Worm (Caenorhabditis elegans) whole organism, L1 larva: ENCODE data around the gene rsp-3.

Source experiments
- C04F5.9 ChIP-seq: sonication (generic microtip); optimal IDR thresholded peaks from 2 replicates; lab custom pipeline; 2016; ENCODE audit warnings: missing genetic modification characterization, missing compliant biosample characterization
- F16B12.6 ChIP-seq: fragments of 150-350 bp; optimal IDR thresholded peaks from 2 replicates; lab custom pipeline; 2014; ENCODE audit warnings: missing biosample characterization, missing genetic modification characterization
- Y116A8C.19 ChIP-seq: sonication (generic microtip); optimal IDR thresholded peaks from 2 replicates; lab custom pipeline; 2016; ENCODE audit warnings: missing compliant biosample characterization, missing genetic modification characterization, borderline replicate concordance
- aly-2 ChIP-seq: fragments of 150-350 bp; optimal IDR thresholded peaks from 2 replicates; lab custom pipeline; 2014; ENCODE audit warnings: missing biosample characterization, missing genetic modification characterization
- ceh-63 ChIP-seq: fragments of 200-800 bp; sonication (Bioruptor generic); optimal IDR thresholded peaks from 2 replicates; lab custom pipeline; 2018; ENCODE audit warnings: mild to moderate bottlenecking, missing genetic modification characterization, missing compliant biosample characterization
- ceh-82 ChIP-seq, 3 experiments: fragments of 150-350 bp in 1 of 3; sonication (generic microtip) in 2 of 3; optimal IDR thresholded peaks; 2 replicates each; lab custom pipeline; 2014 to 2017; ENCODE audit warnings: missing biosample characterization in 3 of 3, missing genetic modification characterization in 3 of 3
- ceh-90 ChIP-seq: sonication (generic microtip); optimal IDR thresholded peaks from 2 replicates; lab custom pipeline; 2016; ENCODE audit warnings: missing genetic modification characterization, missing compliant biosample characterization
- dpl-1 ChIP-seq, 3 experiments: fragments of 150-350 bp in 2 of 3; sonication (generic microtip) in 1 of 3; optimal IDR thresholded peaks; 2 replicates each; lab custom pipeline; 2014 to 2017; ENCODE audit warnings: missing biosample characterization in 3 of 3, missing genetic modification characterization in 3 of 3, missing genetic modification reagents in 3 of 3
- dsc-1 ChIP-seq: sonication (generic microtip); optimal IDR thresholded peaks from 2 replicates; lab custom pipeline; 2016; ENCODE audit warnings: mild to moderate bottlenecking, missing genetic modification characterization, missing compliant biosample characterization
- efl-1 ChIP-seq, 4 experiments: fragments of 150-350 bp; optimal IDR thresholded peaks in 3 of 4; peaks in 1 of 4; 1 replicate in 1 of 4; 2 replicates in 3 of 4; lab custom pipeline; 2014; ENCODE audit warnings: missing biosample characterization in 2 of 4, missing genetic modification characterization in 2 of 4, missing genetic modification reagents in 2 of 4
- egl-13 ChIP-seq: sonication (generic microtip); optimal IDR thresholded peaks from 2 replicates; lab custom pipeline; 2016; ENCODE audit warnings: missing genotype, missing genetic modification reagents, missing genetic modification characterization, missing compliant biosample characterization
- elt-2 ChIP-seq: sonication (generic microtip); optimal IDR thresholded peaks from 2 replicates; lab custom pipeline; 2016; ENCODE audit warnings: missing genetic modification characterization, mild to moderate bottlenecking, inconsistent platforms, missing compliant biosample characterization, missing genetic modification reagents
- fkh-4 ChIP-seq: sonication (generic microtip); optimal IDR thresholded peaks from 2 replicates; lab custom pipeline; 2016; ENCODE audit warnings: missing compliant biosample characterization, missing genetic modification characterization, borderline replicate concordance
- fkh-8 ChIP-seq: sonication (generic microtip); optimal IDR thresholded peaks from 2 replicates; lab custom pipeline; 2016; ENCODE audit warnings: mild to moderate bottlenecking, missing genetic modification characterization, missing compliant biosample characterization
- hpl-2 ChIP-seq: fragments of 150-350 bp; optimal IDR thresholded peaks from 2 replicates; lab custom pipeline; 2014; ENCODE audit warnings: missing biosample characterization, missing genetic modification reagents, missing genetic modification characterization
- irx-1 ChIP-seq: sonication (generic microtip); optimal IDR thresholded peaks from 2 replicates; lab custom pipeline; 2016; ENCODE audit warnings: missing genetic modification characterization, missing compliant biosample characterization
- isw-1 ChIP-seq: fragments of 200-800 bp; sonication (Bioruptor generic); IDR thresholded peaks from 2 replicates; pipeline ENCODE4 v1.3.6; 2022; ENCODE audit warnings: missing genetic modification characterization, missing compliant biosample characterization
- jun-1 ChIP-seq: fragments of 150-350 bp; optimal IDR thresholded peaks from 2 replicates; lab custom pipeline; 2014; ENCODE audit warnings: missing biosample characterization, missing genetic modification reagents, missing genetic modification characterization
- lin-14 ChIP-seq: fragments of 200-800 bp; sonication (Bioruptor generic); optimal IDR thresholded peaks from 2 replicates; lab custom pipeline; 2018; ENCODE audit warnings: mild to moderate bottlenecking, missing genetic modification characterization, moderate library complexity, missing compliant biosample characterization
- lsy-2 ChIP-seq, 2 experiments: fragments of 150-350 bp; optimal IDR thresholded peaks; 2 replicates each; lab custom pipeline; 2014; ENCODE audit warnings: missing biosample characterization in 2 of 2, missing genetic modification characterization in 2 of 2
- mab-9 ChIP-seq: fragments of 200-800 bp; sonication (Bioruptor generic); IDR thresholded peaks from 2 replicates; pipeline ENCODE4 v1.3.6; 2022; ENCODE audit warnings: missing genetic modification reagents, missing genetic modification characterization, missing compliant biosample characterization
- mep-1 ChIP-seq: fragments of 150-350 bp; optimal IDR thresholded peaks from 2 replicates; lab custom pipeline; 2014; ENCODE audit warnings: missing biosample characterization, missing genetic modification characterization
- nhr-12 ChIP-seq: sonication (generic microtip); optimal IDR thresholded peaks from 2 replicates; lab custom pipeline; 2017; ENCODE audit warnings: missing biosample characterization, missing genetic modification characterization
- nhr-20 ChIP-seq: sonication (generic microtip); optimal IDR thresholded peaks from 2 replicates; lab custom pipeline; 2016; ENCODE audit warnings: mild to moderate bottlenecking, missing genetic modification characterization, missing compliant biosample characterization
- nhr-47 ChIP-seq: sonication (generic microtip); optimal IDR thresholded peaks from 2 replicates; lab custom pipeline; 2016; ENCODE audit warnings: mild to moderate bottlenecking, missing genetic modification characterization, moderate library complexity, missing compliant biosample characterization
- nhr-85 ChIP-seq: sonication (generic microtip); peaks from one replicate; lab custom pipeline; 2016; ENCODE audit warnings: missing genetic modification characterization, inconsistent platforms, missing compliant biosample characterization
- nhr-90 ChIP-seq: sonication (generic microtip); optimal IDR thresholded peaks from 2 replicates; lab custom pipeline; 2016; ENCODE audit warnings: mild to moderate bottlenecking, missing genetic modification characterization, missing compliant biosample characterization; ENCODE audit not compliant: poor library complexity
- pax-3 ChIP-seq: fragments of 200-800 bp; sonication (Bioruptor generic); optimal IDR thresholded peaks from 2 replicates; lab custom pipeline; 2018; ENCODE audit warnings: mild to moderate bottlenecking, missing genetic modification characterization, moderate library complexity, missing compliant biosample characterization
- sox-4 ChIP-seq: sonication (generic microtip); optimal IDR thresholded peaks from 2 replicates; lab custom pipeline; 2016; ENCODE audit warnings: missing genetic modification characterization, missing compliant biosample characterization
- sptf-1 ChIP-seq: fragments of 150-350 bp; optimal IDR thresholded peaks from 2 replicates; lab custom pipeline; 2014; ENCODE audit warnings: missing biosample characterization, missing genetic modification characterization
- swsn-7 ChIP-seq: sonication (generic microtip); optimal IDR thresholded peaks from 2 replicates; lab custom pipeline; 2016; ENCODE audit warnings: missing genetic modification characterization, missing compliant biosample characterization
- tbx-2 ChIP-seq: sonication (generic microtip); optimal IDR thresholded peaks from 2 replicates; lab custom pipeline; 2016; ENCODE audit warnings: missing genetic modification characterization, missing compliant biosample characterization
- tlp-1 ChIP-seq: fragments of 150-350 bp; optimal IDR thresholded peaks from 2 replicates; lab custom pipeline; 2014; ENCODE audit warnings: missing biosample characterization, missing genetic modification characterization
- unc-130 ChIP-seq: fragments of 150-350 bp; optimal IDR thresholded peaks from 2 replicates; lab custom pipeline; 2017; ENCODE audit warnings: missing biosample characterization, missing genetic modification characterization, inconsistent platforms
- unc-30 ChIP-seq: sonication (generic microtip); optimal IDR thresholded peaks from 2 replicates; lab custom pipeline; 2017; ENCODE audit warnings: missing biosample characterization, missing genetic modification characterization
- unc-62 ChIP-seq: fragments of 150-350 bp; optimal IDR thresholded peaks from 2 replicates; lab custom pipeline; 2014; ENCODE audit warnings: missing biosample characterization, missing genetic modification reagents, missing genetic modification characterization
- unc-86 ChIP-seq: sonication (generic microtip); optimal IDR thresholded peaks from 2 replicates; lab custom pipeline; 2016; ENCODE audit warnings: missing genetic modification characterization, missing compliant biosample characterization
- unc-98 ChIP-seq: fragments of 200-800 bp; sonication (Bioruptor generic); IDR thresholded peaks from 2 replicates; pipeline ENCODE4 v1.3.6; 2022; ENCODE audit warnings: missing genetic modification characterization, missing compliant biosample characterization
- xbp-1 ChIP-seq: sonication (generic microtip); optimal IDR thresholded peaks from 2 replicates; lab custom pipeline; 2016; ENCODE audit warnings: missing genetic modification characterization, missing compliant biosample characterization
- ztf-11 ChIP-seq, 2 experiments: sonication (generic microtip); optimal IDR thresholded peaks; 2 replicates each; lab custom pipeline; 2016 to 2017; ENCODE audit warnings: missing genetic modification characterization in 2 of 2, missing biosample characterization in 1 of 2, missing compliant biosample characterization in 1 of 2

rsp-3 gene

ce11 chrIII:12685372-12686298, 2.1 kb downstream of the rsp-3 start:
- no peak for TF ChIP-seq isw-1 (GFP tag; lab: Robert Waterston, UW)
- TF ChIP-seq nhr-47 (tag; lab: Kevin White, UChicago) = no peak
- no peak for TF ChIP-seq unc-62
- TF ChIP-seq hpl-2 (GFP tag; lab: Kevin White, UChicago) = no peak
- TF ChIP-seq efl-1 (optimal IDR thresholded peaks at IDR 0.05; lab: Kevin White, UChicago) = no peak
- peak in 1 of 2 experiments; percentile 71 for TF ChIP-seq efl-1 (GFP tag; optimal IDR thresholded peaks at IDR 0.05 in 1 of 2; lab: Kevin White, UChicago)
- TF ChIP-seq unc-98 = 0 out of 2 replicates have a peak, but pooled peaks have one; percentile 13
- peak; percentile 9 for TF ChIP-seq C04F5.9 (tag; lab: Kevin White, UChicago)
- TF ChIP-seq mab-9 (GFP tag; lab: Robert Waterston, UW) = no peak

- TF ChIP-seq elt-2 (tag; lab: Kevin White, UChicago) (no peak), aly-2 (tag; lab: Kevin White, UChicago) (no peak), nhr-12 (tag; lab: Kevin White, UChicago) (no peak), mab-9 (GFP tag; lab: Robert Waterston, UW) (no peak), unc-62 (no peak), swsn-7 (tag; lab: Kevin White, UChicago) (no peak), tlp-1 (no peak)
Observed at ce11 chrIII:12680266-12680665, 7.5 kb downstream of the rsp-3 start.

ce11 chrIII:12673382-12673970, 14.2 kb downstream of the rsp-3 start, which contains the start of the genes taf-7.2 and elpc-2:
taf-7.2 (minus strand) TSS chrIII:12673423.
elpc-2 (plus strand) TSS chrIII:12673677.
- TF ChIP-seq nhr-20 (tag; lab: Kevin White, UChicago) = peak; percentile 41
- peak; percentile 81 for TF ChIP-seq tbx-2
- peak; percentile 29 for TF ChIP-seq elt-2 (tag; lab: Kevin White, UChicago)
- peak; percentile 32 for TF ChIP-seq pax-3 (tag; lab: Kevin White, UChicago)
- TF ChIP-seq nhr-90 (tag; lab: Kevin White, UChicago) = peak; percentile 83
- TF ChIP-seq F16B12.6 (tag; lab: Kevin White, UChicago) = peak; percentile 10
- no peak for TF ChIP-seq ceh-63 (GFP tag; lab: Kevin White, UChicago)
- TF ChIP-seq unc-62 = no peak
- TF ChIP-seq unc-30 = no peak
- TF ChIP-seq dsc-1 (tag; lab: Kevin White, UChicago) = peak; percentile 68
- peak; percentile 90 for TF ChIP-seq irx-1 (tag; lab: Kevin White, UChicago)
- peak in 1 of 2 experiments; percentile 87 for TF ChIP-seq ztf-11 (tag; optimal IDR thresholded peaks at IDR 0.05; lab: Kevin White, UChicago)
- no peak for TF ChIP-seq unc-130 (tag; lab: Kevin White, UChicago)
- TF ChIP-seq nhr-85 = peak; percentile 94
- TF ChIP-seq swsn-7 (tag; lab: Kevin White, UChicago) = no peak
- peak; percentile 63 for TF ChIP-seq xbp-1 (tag; lab: Kevin White, UChicago)
- TF ChIP-seq lsy-2 (tag; optimal IDR thresholded peaks at IDR 0.05; lab: Kevin White, UChicago) = peak; percentile 33 to 66
- peak; percentile 13 for TF ChIP-seq fkh-8 (tag; lab: Kevin White, UChicago)
- TF ChIP-seq egl-13 = peak; percentile 73
- TF ChIP-seq unc-98 = peak; percentile 57
- no peak for TF ChIP-seq lin-14 (GFP tag; lab: Kevin White, UChicago)
- peak; percentile 76 for TF ChIP-seq sox-4 (tag; lab: Kevin White, UChicago)
- TF ChIP-seq C04F5.9 (tag; lab: Kevin White, UChicago) = peak; percentile 57
- peak; percentile 16 to 48 (median 27) for TF ChIP-seq dpl-1 (GFP tag; optimal IDR thresholded peaks at IDR 0.05; lab: Kevin White, UChicago)
- TF ChIP-seq Y116A8C.19 = peak; percentile 23
- TF ChIP-seq sptf-1 (tag; lab: Kevin White, UChicago) = no peak
- peak; percentile 43 for TF ChIP-seq unc-86 (tag; lab: Kevin White, UChicago)
- TF ChIP-seq nhr-47 (tag; lab: Kevin White, UChicago) = peak; percentile 84
- no peak for TF ChIP-seq jun-1 (tag; lab: Kevin White, UChicago)
- peak; percentile 94 for TF ChIP-seq ceh-90 (tag; lab: Kevin White, UChicago)
- TF ChIP-seq efl-1 (optimal IDR thresholded peaks at IDR 0.05; lab: Kevin White, UChicago) = peak; percentile 37 to 51
- TF ChIP-seq efl-1 (GFP tag; optimal IDR thresholded peaks at IDR 0.05 in 1 of 2; lab: Kevin White, UChicago) = peak; percentile 57 to 86
- peak; percentile 53 for TF ChIP-seq mep-1 (tag; lab: Kevin White, UChicago)
- peak; percentile 93 for TF ChIP-seq fkh-4 (tag; lab: Kevin White, UChicago)
- TF ChIP-seq ceh-82 (tag; optimal IDR thresholded peaks at IDR 0.05; lab: Kevin White, UChicago) = peak in 2 of 3 experiments; percentile 21 to 42
